Worm (Caenorhabditis elegans) whole organism, young adult: Measurements from ENCODE around the gene ugt-19.
A peak's percentile ranks its signal among the peaks of the same experiment; 100 is the strongest.

ENCODE experiments used
- B0336.3 ChIP-seq: fragments of 200-800 bp; sonication (Bioruptor generic); IDR thresholded peaks from 2 replicates; pipeline ENCODE4 v1.3.6; 2022; ENCODE audit warnings: missing genetic modification characterization, missing compliant biosample characterization
- C06A6.2 ChIP-seq: fragments of 200-800 bp; sonication (Bioruptor generic); conservative IDR thresholded peaks from 2 replicates; pipeline ENCODE4 v1.3.6; 2022; ENCODE audit warnings: missing genetic modification characterization, missing compliant biosample characterization
- D2030.7 ChIP-seq: fragments of 200-800 bp; sonication (Bioruptor generic); IDR thresholded peaks from 2 replicates; pipeline ENCODE4 v1.3.6; 2022; ENCODE audit warnings: missing genetic modification reagents, missing genetic modification characterization, missing compliant biosample characterization
- T07F8.4 ChIP-seq: sonication (generic microtip); optimal IDR thresholded peaks from 2 replicates; lab custom pipeline; 2016; ENCODE audit warnings: mild to moderate bottlenecking, missing genetic modification characterization, moderate library complexity, missing compliant biosample characterization
- attf-3 ChIP-seq: fragments of 200-800 bp; sonication (Bioruptor generic); conservative IDR thresholded peaks from 2 replicates; pipeline ENCODE4 v1.3.6; 2022; ENCODE audit warnings: missing genetic modification reagents, missing genetic modification characterization, missing compliant biosample characterization
- ccch-3 ChIP-seq: fragments of 200-800 bp; sonication (Bioruptor generic); optimal IDR thresholded peaks from 2 replicates; lab custom pipeline; 2018; ENCODE audit warnings: mild to moderate bottlenecking, missing genetic modification characterization, missing compliant biosample characterization
- cebp-2 ChIP-seq: fragments of 200-800 bp; sonication (Bioruptor generic); IDR thresholded peaks from 2 replicates; pipeline ENCODE4 v1.3.6; 2022; ENCODE audit warnings: missing genetic modification characterization, missing compliant biosample characterization
- ceh-27 ChIP-seq: fragments of 200-800 bp; sonication (Bioruptor generic); optimal IDR thresholded peaks from 2 replicates; lab custom pipeline; 2018; ENCODE audit warnings: mild to moderate bottlenecking, missing genetic modification characterization, moderate library complexity, missing compliant biosample characterization
- ceh-40 ChIP-seq: fragments of 200-800 bp; sonication (Bioruptor generic); IDR thresholded peaks from 2 replicates; pipeline ENCODE4 v1.3.6; 2022; ENCODE audit warnings: missing genetic modification characterization, missing compliant biosample characterization
- ceh-91 ChIP-seq: fragments of 200-800 bp; sonication (Bioruptor generic); IDR thresholded peaks from 2 replicates; pipeline ENCODE4 v1.3.6; 2022; ENCODE audit warnings: missing genetic modification reagents, missing genetic modification characterization, missing compliant biosample characterization
- die-1 ChIP-seq: sonication (generic microtip); optimal IDR thresholded peaks from 2 replicates; lab custom pipeline; 2016; ENCODE audit warnings: missing genotype, mild to moderate bottlenecking, missing genetic modification characterization, missing compliant biosample characterization
- dpff-1 ChIP-seq: sonication (generic microtip); optimal IDR thresholded peaks from 2 replicates; lab custom pipeline; 2017; ENCODE audit warnings: mild to moderate bottlenecking, missing genetic modification characterization, missing compliant biosample characterization
- egl-44 ChIP-seq: fragments of 200-800 bp; sonication (Bioruptor generic); IDR thresholded peaks from 2 replicates; pipeline ENCODE4 v1.3.6; 2022; ENCODE audit warnings: missing genetic modification reagents, missing genetic modification characterization, missing compliant biosample characterization
- hlh-26 ChIP-seq: fragments of 200-800 bp; sonication (Bioruptor generic); conservative IDR thresholded peaks from 2 replicates; pipeline ENCODE4 v1.3.6; 2022; ENCODE audit warnings: missing genetic modification reagents, missing genetic modification characterization, missing compliant biosample characterization
- hmg-1.2 ChIP-seq: fragments of 200-800 bp; sonication (Bioruptor generic); IDR thresholded peaks from 2 replicates; pipeline ENCODE4 v1.3.6; 2022; ENCODE audit warnings: missing genetic modification reagents, missing genetic modification characterization, missing compliant biosample characterization
- hmg-20 ChIP-seq: fragments of 200-800 bp; sonication (Bioruptor generic); IDR thresholded peaks from 2 replicates; pipeline ENCODE4 v1.3.6; 2022; ENCODE audit warnings: missing genetic modification reagents, missing genetic modification characterization, missing compliant biosample characterization
- hrde-1 ChIP-seq: sonication (generic microtip); optimal IDR thresholded peaks from 2 replicates; lab custom pipeline; 2016; ENCODE audit warnings: missing genetic modification characterization, mild to moderate bottlenecking, missing compliant biosample characterization, moderate library complexity, missing genotype, missing genetic modification reagents, borderline replicate concordance
- let-526 ChIP-seq: fragments of 200-800 bp; sonication (Bioruptor generic); IDR thresholded peaks from 2 replicates; pipeline ENCODE4 v1.3.6; 2022; ENCODE audit warnings: missing genetic modification reagents, missing genetic modification characterization, missing compliant biosample characterization
- lin-35 ChIP-seq, 3 experiments: fragments of 150-350 bp in 2 of 3; sonication (generic microtip) in 1 of 3; optimal IDR thresholded peaks; 2 replicates each; lab custom pipeline; 2014 to 2018; ENCODE audit warnings: missing biosample characterization in 3 of 3, missing genetic modification characterization in 3 of 3, missing genetic modification reagents in 3 of 3
- lin-54 ChIP-seq: fragments of 200-800 bp; sonication (Bioruptor generic); optimal IDR thresholded peaks from 2 replicates; lab custom pipeline; 2018; ENCODE audit warnings: mild to moderate bottlenecking, missing genetic modification characterization, missing compliant biosample characterization
- lir-1 ChIP-seq: fragments of 200-800 bp; sonication (Bioruptor generic); conservative IDR thresholded peaks from 2 replicates; pipeline ENCODE4 v1.3.6; 2022; ENCODE audit warnings: missing genetic modification reagents, missing genetic modification characterization, missing compliant biosample characterization
- lsy-27 ChIP-seq: sonication (generic microtip); optimal IDR thresholded peaks from 2 replicates; lab custom pipeline; 2017; ENCODE audit warnings: missing genetic modification characterization, mild to moderate bottlenecking, missing compliant biosample characterization, antibody characterized with exemption, missing genotype, borderline replicate concordance; ENCODE audit not compliant: insufficient read depth
- mcd-1 ChIP-seq: fragments of 200-800 bp; sonication (Bioruptor generic); IDR thresholded peaks from 2 replicates; pipeline ENCODE4 v1.3.6; 2022; ENCODE audit warnings: missing genetic modification reagents, missing genetic modification characterization, missing compliant biosample characterization
- mel-28 ChIP-seq: sonication (generic microtip); optimal IDR thresholded peaks from 2 replicates; lab custom pipeline; 2016; ENCODE audit warnings: borderline replicate concordance, mild to moderate bottlenecking, missing genetic modification characterization, missing compliant biosample characterization
- mes-4 ChIP-seq: sonication (generic microtip); optimal IDR thresholded peaks from 2 replicates; lab custom pipeline; 2016; ENCODE audit warnings: missing genotype, missing genetic modification characterization, missing compliant biosample characterization
- nhr-80 ChIP-seq: sonication (generic microtip); optimal IDR thresholded peaks from 2 replicates; lab custom pipeline; 2016; ENCODE audit warnings: missing genetic modification characterization, missing compliant biosample characterization
- rec-8 ChIP-seq, 2 experiments: sonication (generic microtip); optimal IDR thresholded peaks; 2 replicates each; lab custom pipeline; 2016; ENCODE audit warnings: mild to moderate bottlenecking in 2 of 2, missing genetic modification characterization in 2 of 2, missing genetic modification reagents in 2 of 2, missing genotype in 2 of 2, missing biosample characterization in 1 of 2, missing compliant biosample characterization in 1 of 2, moderate library complexity in 1 of 2
- repo-1 ChIP-seq: sonication (generic microtip); optimal IDR thresholded peaks from 2 replicates; lab custom pipeline; 2017; ENCODE audit warnings: mild to moderate bottlenecking, missing genetic modification characterization, missing compliant biosample characterization
- rpc-1 ChIP-seq, 2 experiments: fragments of 150-350 bp in 1 of 2; sonication (generic microtip) in 1 of 2; optimal IDR thresholded peaks; 2 replicates each; lab custom pipeline; 2014 to 2018; ENCODE audit warnings: missing biosample characterization in 1 of 2, missing genetic modification characterization in 1 of 2, missing genetic modification reagents in 1 of 2, missing genotype in 1 of 2
- snpc-1.1 ChIP-seq: sonication (generic microtip); optimal IDR thresholded peaks from 2 replicates; lab custom pipeline; 2017; ENCODE audit warnings: missing genetic modification characterization, mild to moderate bottlenecking, missing compliant biosample characterization, antibody characterized with exemption, moderate library complexity, missing genotype, missing genetic modification reagents; ENCODE audit not compliant: insufficient read depth
- snpc-3.4 ChIP-seq: sonication (generic microtip); optimal IDR thresholded peaks from 2 replicates; lab custom pipeline; 2017; ENCODE audit warnings: missing genetic modification characterization, mild to moderate bottlenecking, missing compliant biosample characterization, antibody characterized with exemption, moderate library complexity, missing genotype, missing genetic modification reagents
- somi-1 ChIP-seq: fragments of 200-800 bp; sonication (Bioruptor generic); optimal IDR thresholded peaks from 2 replicates; lab custom pipeline; 2018; ENCODE audit warnings: mild to moderate bottlenecking, missing genetic modification characterization, missing compliant biosample characterization
- unc-62 ChIP-seq: fragments of 150-350 bp; optimal IDR thresholded peaks from 2 replicates; lab custom pipeline; 2014; ENCODE audit warnings: missing biosample characterization, missing genetic modification reagents, missing genetic modification characterization
- zim-3 ChIP-seq: sonication (generic microtip); optimal IDR thresholded peaks from 2 replicates; lab custom pipeline; 2017; ENCODE audit warnings: mild to moderate bottlenecking, missing genetic modification characterization, moderate library complexity, missing compliant biosample characterization
- ztf-22 ChIP-seq: fragments of 200-800 bp; sonication (Bioruptor generic); optimal IDR thresholded peaks from 2 replicates; lab custom pipeline; 2018; ENCODE audit warnings: mild to moderate bottlenecking, missing genetic modification characterization, moderate library complexity, missing compliant biosample characterization
- ztf-26 ChIP-seq: sonication (generic microtip); optimal IDR thresholded peaks from 2 replicates; lab custom pipeline; 2017; ENCODE audit warnings: missing genetic modification characterization, missing compliant biosample characterization
- ztf-28 ChIP-seq: fragments of 200-800 bp; sonication (Bioruptor generic); IDR thresholded peaks from 2 replicates; pipeline ENCODE4 v1.3.6; 2022; ENCODE audit warnings: missing genetic modification reagents, missing genetic modification characterization, missing compliant biosample characterization
- ztf-3 ChIP-seq: fragments of 200-800 bp; sonication (Bioruptor generic); optimal IDR thresholded peaks from 2 replicates; lab custom pipeline; 2018; ENCODE audit warnings: mild to moderate bottlenecking, missing genetic modification characterization, missing compliant biosample characterization

Gene ugt-19

ce11 chrIV:6065186-6065585 is 14.6 kb downstream of the ugt-19 start:
- TF ChIP-seq hlh-26 (GFP tag; lab: Robert Waterston, UW): no peak
- TF ChIP-seq repo-1 (tag; lab: Kevin White, UChicago): no peak
- TF ChIP-seq ceh-91 (GFP tag; lab: Robert Waterston, UW): no peak
- no peak for TF ChIP-seq mes-4
- no peak for TF ChIP-seq let-526 (GFP tag; lab: Robert Waterston, UW)

- TF ChIP-seq ceh-40 (GFP tag; lab: Robert Waterston, UW) (no peak), ceh-27 (GFP tag; lab: Kevin White, UChicago) (peak; percentile 71), ztf-26 (no peak), mcd-1 (GFP tag; lab: Robert Waterston, UW) (no peak), hrde-1 (tag; lab: Kevin White, UChicago) (no peak), lin-35 (GFP tag; optimal IDR thresholded peaks at IDR 0.05; lab: Kevin White, UChicago) (no peak), die-1 (tag; lab: Kevin White, UChicago) (no peak)
- TF ChIP-seq, all 124 proteins: peak for 1
Measured at ce11 chrIV:6064657-6065056, 15.1 kb downstream of the ugt-19 start.

- TF ChIP-seq ceh-27 (GFP tag; lab: Kevin White, UChicago): peak; percentile 28
- no peak for TF ChIP-seq lsy-27 (tag; lab: Kevin White, UChicago)
- TF ChIP-seq, all 124 proteins: peak for 1
Measured at ce11 chrIV:6062078-6062477, 17.7 kb downstream of the ugt-19 start.

ce11 chrIV:6060912-6061311 is 18.8 kb downstream of the ugt-19 start:
- TF ChIP-seq ccch-3 (GFP tag; lab: Kevin White, UChicago) (no peak), hmg-20 (GFP tag; lab: Robert Waterston, UW) (no peak), somi-1 (peak; percentile 9)

ce11 chrIV:6059702-6060101 is 20.1 kb downstream of the ugt-19 start:
- TF ChIP-seq cebp-2: no peak
- no peak for TF ChIP-seq attf-3
- no peak for TF ChIP-seq egl-44 (GFP tag; lab: Robert Waterston, UW)
- TF ChIP-seq lir-1 (GFP tag; lab: Robert Waterston, UW): no peak
- TF ChIP-seq C06A6.2 (GFP tag; lab: Robert Waterston, UW): no peak
- no peak for TF ChIP-seq ztf-22

ce11 chrIV:6054833-6055232 is 24.9 kb downstream of the ugt-19 start:
- TF ChIP-seq D2030.7 (GFP tag; lab: Robert Waterston, UW): no peak

- TF ChIP-seq B0336.3 (GFP tag; lab: Robert Waterston, UW): no peak
- TF ChIP-seq snpc-1.1: no peak
- no peak for TF ChIP-seq ztf-28 (GFP tag; lab: Robert Waterston, UW)
- no peak for TF ChIP-seq hrde-1 (tag; lab: Kevin White, UChicago)
- TF ChIP-seq ceh-27 (GFP tag; lab: Kevin White, UChicago): peak; percentile 19
- TF ChIP-seq ztf-3 (GFP tag; lab: Kevin White, UChicago): no peak
- no peak for TF ChIP-seq lin-54
- TF ChIP-seq nhr-80: peak; percentile 28
- no peak for TF ChIP-seq T07F8.4 (tag; lab: Kevin White, UChicago)
- no peak for TF ChIP-seq rec-8 (tag; optimal IDR thresholded peaks at IDR 0.05; lab: Kevin White, UChicago)
- peak; percentile 87 for TF ChIP-seq hmg-1.2
- no peak for TF ChIP-seq rpc-1 (optimal IDR thresholded peaks at IDR 0.05; lab: Kevin White, UChicago)
- TF ChIP-seq rpc-1 (tag; optimal IDR thresholded peaks at IDR 0.05; lab: Kevin White, UChicago): no peak
- no peak for TF ChIP-seq unc-62 (GFP tag; lab: Kevin White, UChicago)
- TF ChIP-seq dpff-1: no peak
- no peak for TF ChIP-seq snpc-3.4 (tag; lab: Kevin White, UChicago)
- TF ChIP-seq mel-28 (tag; lab: Kevin White, UChicago): no peak
- TF ChIP-seq mes-4: no peak
- no peak for TF ChIP-seq zim-3
Measured at ce11 chrIV:6053436-6053835, 26.3 kb downstream of the ugt-19 start.
